Worm (Caenorhabditis elegans) whole organism, late embryonic: ENCODE results near the gene T22C8.1.

Source experiments
- F13H6.1 ChIP-seq: sonication (generic microtip); optimal IDR thresholded peaks from 2 replicates; lab custom pipeline; 2016; ENCODE audit warnings: missing genetic modification characterization, missing compliant biosample characterization
- K02D7.2 ChIP-seq: sonication (generic microtip); optimal IDR thresholded peaks from 2 replicates; lab custom pipeline; 2017; ENCODE audit warnings: mild to moderate bottlenecking, missing genetic modification characterization, missing compliant biosample characterization
- ama-1 ChIP-seq: fragments of 150-350 bp; optimal IDR thresholded peaks from 2 replicates; lab custom pipeline; 2014
- ceh-31 ChIP-seq: sonication (generic microtip); optimal IDR thresholded peaks from 2 replicates; lab custom pipeline; 2016; ENCODE audit warnings: missing genetic modification characterization, missing compliant biosample characterization
- dve-1 ChIP-seq: sonication (generic microtip); optimal IDR thresholded peaks from 2 replicates; lab custom pipeline; 2017; ENCODE audit warnings: antibody characterized with exemption, mild to moderate bottlenecking, missing genetic modification characterization, missing compliant biosample characterization
- fkh-10 ChIP-seq: fragments of 150-350 bp; optimal IDR thresholded peaks from 2 replicates; lab custom pipeline; 2014; ENCODE audit warnings: missing biosample characterization, missing genetic modification reagents, missing genetic modification characterization
- hlh-13 ChIP-seq: fragments of 200-800 bp; sonication (Bioruptor generic); optimal IDR thresholded peaks from 2 replicates; lab custom pipeline; 2018; ENCODE audit warnings: mild to moderate bottlenecking, missing genetic modification characterization, missing compliant biosample characterization
- npax-4 ChIP-seq: sonication (generic microtip); optimal IDR thresholded peaks from 2 replicates; lab custom pipeline; 2016; ENCODE audit warnings: missing genetic modification characterization, missing compliant biosample characterization
- odd-2 ChIP-seq: sonication (generic microtip); optimal IDR thresholded peaks from 2 replicates; lab custom pipeline; 2017; ENCODE audit warnings: antibody characterized with exemption, mild to moderate bottlenecking, missing genetic modification characterization, missing compliant biosample characterization
- pag-3 ChIP-seq: sonication (generic microtip); optimal IDR thresholded peaks from 2 replicates; lab custom pipeline; 2016; ENCODE audit warnings: missing compliant biosample characterization, missing genetic modification characterization, borderline replicate concordance
- rnt-1 ChIP-seq: sonication (generic microtip); optimal IDR thresholded peaks from 2 replicates; lab custom pipeline; 2016; ENCODE audit warnings: missing genetic modification characterization, missing compliant biosample characterization
- unc-55 ChIP-seq: sonication (generic microtip); optimal IDR thresholded peaks from 2 replicates; lab custom pipeline; 2017; ENCODE audit warnings: missing biosample characterization, missing genetic modification reagents, missing genetic modification characterization

DNA sequence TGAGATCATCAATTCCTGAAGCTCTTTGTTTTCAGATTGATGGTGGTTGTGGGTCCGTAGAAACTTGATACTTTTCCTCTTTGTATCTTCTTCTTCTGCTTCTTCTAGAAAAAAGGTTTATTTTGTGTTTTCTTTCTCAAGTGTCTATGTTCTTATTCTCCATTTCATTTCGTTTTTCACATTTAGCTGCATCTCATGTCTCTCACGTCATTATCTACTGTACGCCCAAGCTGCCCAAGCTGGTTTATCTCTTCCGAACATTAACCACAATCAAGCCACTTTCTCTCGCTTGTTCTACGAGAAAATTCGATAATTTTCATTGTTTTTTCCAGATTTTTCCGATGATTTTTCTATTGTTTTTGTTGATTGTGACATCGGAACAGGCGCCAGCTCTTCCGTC is 13.4 kb upstream of the T22C8.1 start, which contains the start of gene F28C6.5:
- no peak for TF ChIP-seq K02D7.2 (tag; lab: Kevin White, UChicago)
- TF ChIP-seq pag-3 = no peak
- no peak for TF ChIP-seq hlh-13 (GFP tag; lab: Kevin White, UChicago)
- TF ChIP-seq rnt-1 (tag; lab: Kevin White, UChicago) = no peak
- TF ChIP-seq ama-1 (lab: Kevin White, UChicago) = no peak
- TF ChIP-seq npax-4 (tag; lab: Kevin White, UChicago) = no peak
- TF ChIP-seq F13H6.1 = no peak
- no peak for TF ChIP-seq fkh-10
- no peak for TF ChIP-seq dve-1 (tag; lab: Kevin White, UChicago)
- no peak for TF ChIP-seq odd-2
- TF ChIP-seq unc-55 (GFP tag; lab: Kevin White, UChicago) = no peak
- TF ChIP-seq ceh-31 (tag; lab: Kevin White, UChicago) = no peak
